ENCODE assay signal across 5 fruit fly cellular contexts in the genomic region with DNA sequence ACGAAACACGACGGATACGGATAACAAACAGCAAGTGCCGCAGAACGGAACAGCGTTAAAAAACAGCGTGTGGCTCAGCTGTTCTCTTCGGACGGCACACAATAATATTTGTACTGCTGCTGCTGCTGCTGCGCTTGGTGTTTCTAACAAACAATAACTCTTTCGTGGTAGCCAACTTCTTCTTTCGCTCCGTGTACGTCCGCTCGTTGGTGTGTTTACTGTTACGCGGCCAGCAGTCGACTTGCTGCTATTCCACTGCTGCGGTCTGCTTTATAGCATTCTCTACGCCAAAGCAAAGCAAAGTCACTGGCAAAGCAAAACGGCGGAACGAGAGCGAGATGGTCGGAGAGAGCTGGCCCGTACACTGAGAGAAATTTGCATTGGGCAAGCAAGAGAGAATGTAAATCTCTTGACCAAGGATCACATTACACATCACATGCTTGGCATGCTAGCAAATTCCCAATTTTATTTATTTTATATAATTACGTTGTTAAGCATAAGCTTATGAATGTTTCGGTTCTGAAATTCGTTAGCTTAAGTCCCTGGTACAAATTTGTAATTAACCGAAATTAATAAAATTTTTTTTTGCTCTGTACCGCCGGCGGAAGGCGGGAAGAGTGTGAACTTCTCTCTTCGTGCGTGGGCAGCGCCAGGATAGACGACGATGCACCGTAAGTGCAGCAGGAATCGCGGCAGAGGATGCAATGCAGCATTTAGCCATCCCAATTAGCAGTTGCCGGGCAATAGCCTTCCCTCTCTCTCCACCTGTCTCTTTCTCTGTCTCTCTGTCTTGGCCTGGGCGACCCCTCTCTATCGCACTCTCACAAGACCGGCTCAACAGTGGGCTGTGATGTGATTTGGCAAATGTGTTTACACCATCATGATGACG.
TF ChIP-seq lines count a peak whose summit lies in the region.

A gene (minus strand): TSS at position 287 of the 889 bp plus-strand sequence.

TF ChIP-seq in whole organism, adult, 20 proteins besides CTCF, POLR2A, EP300 and RAD21 (continued from another document):
- TF ChIP-seq CG7045 (GFP tag; optimal IDR thresholded peaks at IDR 0.05; lab: Kevin White, UChicago), result peak; percentile 88
- TF ChIP-seq toe (GFP tag; optimal IDR thresholded peaks at IDR 0.05; lab: Kevin White, UChicago), result peak; percentile 80
- TF ChIP-seq CG11617 (GFP tag; optimal IDR thresholded peaks at IDR 0.05; lab: Kevin White, UChicago), result peak; percentile 95
- TF ChIP-seq Crg-1 (GFP tag; optimal IDR thresholded peaks at IDR 0.05; lab: Kevin White, UChicago), result peak; percentile 73
- TF ChIP-seq CG33017 (tag; optimal IDR thresholded peaks at IDR 0.05; lab: Kevin White, UChicago), result peak; percentile 84
TF ChIP-seq in whole organism, adult: peak in this region for 20.

TF ChIP-seq in whole organism, embryonic, 481 proteins besides CTCF, POLR2A, EP300 and RAD21 (continued from another document and continues in another):
- peak; percentile 66 for TF ChIP-seq Dip2 (GFP tag; IDR thresholded peaks at IDR 0.05; lab: Robert Waterston, UW)
- TF ChIP-seq CG34224 (GFP tag; IDR thresholded peaks at IDR 0.05; lab: Robert Waterston, UW; ENCODE audit: partially characterized antibody), result no peak
- peak; percentile 98 for TF ChIP-seq zf30C (GFP tag; optimal IDR thresholded peaks at IDR 0.05; lab: Kevin White, UChicago)
- TF ChIP-seq CG2202 (tag; optimal IDR thresholded peaks at IDR 0.05; lab: Kevin White, UChicago), result peak; percentile 87
- peak; percentile 88 for TF ChIP-seq sqz (GFP tag; optimal IDR thresholded peaks at IDR 0.05; lab: Kevin White, UChicago)
- TF ChIP-seq tap (tag; optimal IDR thresholded peaks at IDR 0.05; lab: Kevin White, UChicago), result peak; percentile 90
- TF ChIP-seq CG13123 (GFP tag; optimal IDR thresholded peaks at IDR 0.05; lab: Kevin White, UChicago), result peak; percentile 77
- peak; percentile 93 for TF ChIP-seq org-1 (GFP tag; optimal IDR thresholded peaks at IDR 0.05; lab: Kevin White, UChicago)
- peak; percentile 89 for TF ChIP-seq CG34376 (GFP tag; optimal IDR thresholded peaks at IDR 0.05; lab: Kevin White, UChicago)
- peak; percentile 70 for TF ChIP-seq Deaf1 (tag; optimal IDR thresholded peaks at IDR 0.05; lab: Kevin White, UChicago)
- TF ChIP-seq Chrac-16 (GFP tag; optimal IDR thresholded peaks at IDR 0.05; lab: Kevin White, UChicago), result peak; percentile 94
- peak; percentile 85 for TF ChIP-seq HLH54F (GFP tag; optimal IDR thresholded peaks at IDR 0.05; lab: Kevin White, UChicago)
- peak; percentile 79 for TF ChIP-seq Ravus (GFP tag; IDR thresholded peaks at IDR 0.05; lab: Robert Waterston, UW)
- TF ChIP-seq lilli (GFP tag; optimal IDR thresholded peaks at IDR 0.05; lab: Kevin White, UChicago), result peak; percentile 94
- peak; percentile 94 for TF ChIP-seq phol (tag; optimal IDR thresholded peaks at IDR 0.05; lab: Kevin White, UChicago)
- peak; percentile 97 for TF ChIP-seq gem (tag; optimal IDR thresholded peaks at IDR 0.05; lab: Kevin White, UChicago)
- TF ChIP-seq Rfx (GFP tag; IDR thresholded peaks at IDR 0.05; lab: Robert Waterston, UW), result peak; percentile 95
- TF ChIP-seq psq (GFP tag; optimal IDR thresholded peaks at IDR 0.05; lab: Kevin White, UChicago), result peak; percentile 80
- TF ChIP-seq Nf-YA (GFP tag; IDR thresholded peaks at IDR 0.05; lab: Robert Waterston, UW), result peak; percentile 87
- TF ChIP-seq crc (GFP tag; optimal IDR thresholded peaks at IDR 0.05; lab: Kevin White, UChicago), result peak; percentile 69
- peak; percentile 97 for TF ChIP-seq nmo (GFP tag; optimal IDR thresholded peaks at IDR 0.05; lab: Kevin White, UChicago)
- peak; percentile 91 for TF ChIP-seq CG11456 (GFP tag; IDR thresholded peaks at IDR 0.05; lab: Robert Waterston, UW)
- peak; percentile 95 for TF ChIP-seq CG34422 (GFP tag; IDR thresholded peaks at IDR 0.05; lab: Robert Waterston, UW)
- TF ChIP-seq wdn (GFP tag; IDR thresholded peaks at IDR 0.05; lab: Robert Waterston, UW), result peak; percentile 81
- TF ChIP-seq sens-2 (GFP tag; IDR thresholded peaks at IDR 0.05; lab: Robert Waterston, UW), result peak; percentile 88
- peak; percentile 79 for TF ChIP-seq CG3065 (GFP tag; optimal IDR thresholded peaks at IDR 0.05; lab: Kevin White, UChicago)
- peak; percentile 91 for TF ChIP-seq tin (GFP tag; optimal IDR thresholded peaks at IDR 0.05; lab: Kevin White, UChicago)
- TF ChIP-seq Kr (GFP tag; optimal IDR thresholded peaks at IDR 0.05; lab: Kevin White, UChicago), result peak; percentile 54

TF ChIP-seq in whole organism, prepupa, 60 proteins besides CTCF, POLR2A, EP300 and RAD21 (continued from another document and continues in another):
- TF ChIP-seq dsx (GFP tag; optimal IDR thresholded peaks at IDR 0.05; lab: Kevin White, UChicago; ENCODE audit: poor library complexity, severe bottlenecking) (peak; percentile 90), fd59A (GFP tag; optimal IDR thresholded peaks at IDR 0.05; lab: Kevin White, UChicago) (peak; percentile 93), vri (GFP tag; optimal IDR thresholded peaks at IDR 0.05; lab: Kevin White, UChicago) (peak; percentile 85), net (GFP tag; optimal IDR thresholded peaks at IDR 0.05; lab: Kevin White, UChicago) (peak; percentile 95), CG32006 (GFP tag; optimal IDR thresholded peaks at IDR 0.05; lab: Kevin White, UChicago) (peak; percentile 98), CG16779 (tag; optimal IDR thresholded peaks at IDR 0.05; lab: Kevin White, UChicago) (peak; percentile 90), CG11294 (GFP tag; IDR thresholded peaks at IDR 0.05; lab: Robert Waterston, UW) (peak; percentile 92), CG4318 (GFP tag; optimal IDR thresholded peaks at IDR 0.05; lab: Kevin White, UChicago) (peak; percentile 94), CG9139 (GFP tag; optimal IDR thresholded peaks at IDR 0.05; lab: Kevin White, UChicago) (peak; percentile 86), pdm3 (GFP tag; optimal IDR thresholded peaks at IDR 0.05; lab: Kevin White, UChicago) (peak; percentile 96), Smox (GFP tag; optimal IDR thresholded peaks at IDR 0.05; lab: Kevin White, UChicago) (peak; percentile 93), lz (GFP tag; optimal IDR thresholded peaks at IDR 0.05; lab: Kevin White, UChicago) (peak; percentile 93), salr (GFP tag; optimal IDR thresholded peaks at IDR 0.05; lab: Kevin White, UChicago) (peak; percentile 86 to 92), svp (GFP tag; lab: Kevin White, UChicago) (peak; percentile 97), CG6854 (GFP tag; optimal IDR thresholded peaks at IDR 0.05; lab: Kevin White, UChicago) (peak; percentile 93), Hr39 (GFP tag; optimal IDR thresholded peaks at IDR 0.05; lab: Kevin White, UChicago) (peak; percentile 88), Met (GFP tag; optimal IDR thresholded peaks at IDR 0.05; lab: Kevin White, UChicago) (peak; percentile 94), esn (GFP tag; optimal IDR thresholded peaks at IDR 0.05; lab: Kevin White, UChicago) (peak; percentile 95), cyc (GFP tag; optimal IDR thresholded peaks at IDR 0.05; lab: Kevin White, UChicago) (peak; percentile 91), ss (GFP tag; optimal IDR thresholded peaks at IDR 0.05; lab: Kevin White, UChicago) (peak; percentile 92 to 93), Sox15 (GFP tag; optimal IDR thresholded peaks at IDR 0.05; lab: Kevin White, UChicago) (peak; percentile 91), Ets96B (tag; optimal IDR thresholded peaks at IDR 0.05; lab: Kevin White, UChicago) (peak; percentile 93), CG3032 (tag; optimal IDR thresholded peaks at IDR 0.05; lab: Kevin White, UChicago) (peak; percentile 94), CG10669 (GFP tag; optimal IDR thresholded peaks at IDR 0.05; lab: Kevin White, UChicago) (peak; percentile 94), Ets21C (GFP tag; optimal IDR thresholded peaks at IDR 0.05; lab: Kevin White, UChicago) (peak; percentile 89), CG8319 (GFP tag; optimal IDR thresholded peaks at IDR 0.05; lab: Kevin White, UChicago) (peak; percentile 86), CG8119 (GFP tag; IDR thresholded peaks at IDR 0.05; lab: Robert Waterston, UW) (peak; percentile 97), CG11902 (GFP tag; optimal IDR thresholded peaks at IDR 0.05; lab: Kevin White, UChicago) (peak; percentile 86), CG3919 (GFP tag; optimal IDR thresholded peaks at IDR 0.05; lab: Kevin White, UChicago) (peak; percentile 95)

TF ChIP-seq in whole organism, pupa, 21 proteins besides CTCF, POLR2A, EP300 and RAD21 (continued from another document):
- TF ChIP-seq CG10348 (GFP tag; IDR thresholded peaks at IDR 0.05; lab: Robert Waterston, UW) (peak; percentile 80), CG8301 (tag; optimal IDR thresholded peaks at IDR 0.05; lab: Kevin White, UChicago) (peak; percentile 95), CG4496 (GFP tag; IDR thresholded peaks at IDR 0.05; lab: Robert Waterston, UW) (peak; percentile 97), Pif1B (GFP tag; optimal IDR thresholded peaks at IDR 0.05; lab: Kevin White, UChicago) (peak; percentile 91)

TF ChIP-seq in whole organism, wandering third instar larva, 38 proteins besides CTCF, POLR2A, EP300 and RAD21 (continued from another document):
- TF ChIP-seq tai (GFP tag; optimal IDR thresholded peaks at IDR 0.05; lab: Kevin White, UChicago), result peak; percentile 51
- TF ChIP-seq CG32264 (GFP tag; optimal IDR thresholded peaks at IDR 0.05; lab: Kevin White, UChicago), result peak; percentile 78
- TF ChIP-seq Dfd (GFP tag; optimal IDR thresholded peaks at IDR 0.05; lab: Kevin White, UChicago), result peak; percentile 72
- peak; percentile 93 for TF ChIP-seq fru (GFP tag; optimal IDR thresholded peaks at IDR 0.05; lab: Kevin White, UChicago)
- TF ChIP-seq sage (GFP tag; optimal IDR thresholded peaks at IDR 0.05; lab: Kevin White, UChicago), result peak; percentile 88
- no peak for TF ChIP-seq Myc (optimal IDR thresholded peaks at IDR 0.05; lab: Kevin White, UChicago)
- TF ChIP-seq jim (GFP tag; optimal IDR thresholded peaks at IDR 0.05; lab: Kevin White, UChicago), result no peak
- TF ChIP-seq Dif (GFP tag; optimal IDR thresholded peaks at IDR 0.05; lab: Kevin White, UChicago; ENCODE audit: partially characterized antibody), result peak; percentile 38
- TF ChIP-seq rgr (GFP tag; optimal IDR thresholded peaks at IDR 0.05; lab: Kevin White, UChicago), result peak; percentile 94
- no peak for TF ChIP-seq Abd-B (GFP tag; optimal IDR thresholded peaks at IDR 0.05; lab: Kevin White, UChicago)
- TF ChIP-seq sv (GFP tag; optimal IDR thresholded peaks at IDR 0.05; lab: Kevin White, UChicago), result peak; percentile 94
- peak; percentile 89 for TF ChIP-seq br (GFP tag; optimal IDR thresholded peaks at IDR 0.05; lab: Kevin White, UChicago)
- peak; percentile 72 for TF ChIP-seq brk (GFP tag; optimal IDR thresholded peaks at IDR 0.05; lab: Kevin White, UChicago)
- TF ChIP-seq Jra (GFP tag; optimal IDR thresholded peaks at IDR 0.05; lab: Kevin White, UChicago), result peak; percentile 69
- peak; percentile 67 to 94 for TF ChIP-seq foxo (GFP tag; optimal IDR thresholded peaks at IDR 0.05; lab: Kevin White, UChicago)
- no peak for TF ChIP-seq Vsx2 (GFP tag; optimal IDR thresholded peaks at IDR 0.05; lab: Kevin White, UChicago; ENCODE audit: partially characterized antibody)
- no peak for TF ChIP-seq Hr78 (GFP tag; optimal IDR thresholded peaks at IDR 0.05; lab: Kevin White, UChicago)
